Fruit fly (Drosophila melanogaster): ENCODE data around the gene CG6843.

Gene CG6843

dm6 chr3L:18889222-18889866 lies 12.1 kb upstream of the CG6843 start (continued):
- TF ChIP-seq acj6 (GFP tag; optimal IDR thresholded peaks at IDR 0.05) = peak; percentile 10
- no peak for TF ChIP-seq Ets21C (GFP tag; optimal IDR thresholded peaks at IDR 0.05)
- peak; percentile 71 for TF ChIP-seq CG6808 (GFP tag; optimal IDR thresholded peaks at IDR 0.05)
- TF ChIP-seq salr (GFP tag; optimal IDR thresholded peaks at IDR 0.05) = no peak
- TF ChIP-seq CG11294 (GFP tag; IDR thresholded peaks at IDR 0.05) = peak; percentile 16; the same call in 1 of the 2 replicates
- TF ChIP-seq CG6854 (GFP tag; optimal IDR thresholded peaks at IDR 0.05) = peak; percentile 16
- peak in 1 of 2 experiments; percentile 78 for TF ChIP-seq ss (GFP tag; optimal IDR thresholded peaks at IDR 0.05)
- TF ChIP-seq CG16779 (tag; optimal IDR thresholded peaks at IDR 0.05) = peak; percentile 30
- TF ChIP-seq CG11902 (GFP tag; optimal IDR thresholded peaks at IDR 0.05) = no peak
- 0 out of 2 replicates have a peak, but pooled peaks have one; percentile 27 for TF ChIP-seq Gug (GFP tag; IDR thresholded peaks at IDR 0.05)
- no peak for TF ChIP-seq CG1621 (tag; optimal IDR thresholded peaks at IDR 0.05)
- TF ChIP-seq Eip93F (GFP tag; optimal IDR thresholded peaks at IDR 0.05) = no peak
- peak; percentile 7 for TF ChIP-seq CG32006 (GFP tag; optimal IDR thresholded peaks at IDR 0.05)
- no peak for TF ChIP-seq CG8119 (GFP tag; IDR thresholded peaks at IDR 0.05)
- peak; percentile 41 for TF ChIP-seq vri (GFP tag; optimal IDR thresholded peaks at IDR 0.05)
- TF ChIP-seq topi (GFP tag; optimal IDR thresholded peaks at IDR 0.05) = peak; percentile 14
- TF ChIP-seq net (GFP tag; optimal IDR thresholded peaks at IDR 0.05) = peak; percentile 46
- no peak for TF ChIP-seq dac (GFP tag; optimal IDR thresholded peaks at IDR 0.05)
- peak; percentile 29; the same call in 1 of the 3 replicates for TF ChIP-seq CG6163 (GFP tag; IDR thresholded peaks at IDR 0.05)
- TF ChIP-seq CG3032 (tag; optimal IDR thresholded peaks at IDR 0.05) = peak; percentile 8

DNA sequence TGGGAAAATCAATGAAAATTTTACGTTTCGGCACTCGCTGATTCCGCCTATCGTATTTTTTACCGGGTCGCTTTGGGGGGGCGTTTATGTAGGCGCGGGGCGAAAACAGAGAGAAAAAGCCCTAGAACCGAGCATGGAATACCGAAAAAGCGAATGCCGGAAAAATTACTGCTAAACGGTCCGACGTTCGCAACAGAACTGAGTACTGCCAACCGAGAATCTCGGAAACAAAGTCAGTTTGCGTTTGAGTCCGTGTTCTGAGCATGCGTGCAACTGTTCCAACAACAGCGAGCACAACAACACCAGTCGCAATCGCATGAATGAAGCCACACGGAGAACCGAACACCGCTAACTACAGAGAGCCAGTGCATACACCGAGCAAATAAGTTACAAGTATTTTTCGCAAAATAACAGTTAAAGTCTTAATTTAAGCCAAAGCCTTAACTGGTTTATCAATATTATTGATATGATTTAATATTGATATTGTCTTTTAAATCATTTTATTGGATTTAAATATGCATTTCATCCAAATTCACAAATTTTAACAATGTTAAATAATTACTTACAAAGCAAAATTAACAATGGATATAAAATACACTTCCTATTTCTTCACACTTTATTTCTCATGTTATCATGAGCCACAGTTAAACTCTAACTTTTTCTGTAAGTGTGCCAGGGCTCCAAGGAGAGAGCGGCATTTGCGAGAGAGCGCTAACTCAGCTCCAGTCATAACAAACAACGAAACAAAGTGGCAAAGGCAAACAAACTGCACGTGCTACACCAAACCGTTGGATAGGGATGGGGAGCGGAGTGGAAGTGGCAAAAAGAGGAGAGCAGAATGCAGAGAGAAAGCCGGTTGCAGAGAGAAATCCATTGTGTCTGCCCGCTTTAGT lies 10.9 kb upstream of the CG6843 start, which contains the start of gene CG3961:
Gene CG3961, minus strand, starts transcription at position 201 of the 893 bp plus-strand sequence.
- TF ChIP-seq CG32006 (GFP tag; optimal IDR thresholded peaks at IDR 0.05) = peak; percentile 100
- peak; percentile 92; the same call in 1 of the 2 replicates for TF ChIP-seq CG11294 (GFP tag; IDR thresholded peaks at IDR 0.05)
- peak; percentile 98 for TF ChIP-seq CG10669 (GFP tag; optimal IDR thresholded peaks at IDR 0.05)
- peak; percentile 91 for TF ChIP-seq fd85E (GFP tag; optimal IDR thresholded peaks at IDR 0.05)
- TF ChIP-seq lz (GFP tag; optimal IDR thresholded peaks at IDR 0.05) = peak; percentile 98
- TF ChIP-seq ss (GFP tag; optimal IDR thresholded peaks at IDR 0.05) = peak; percentile 99
- TF ChIP-seq Gug (GFP tag; IDR thresholded peaks at IDR 0.05) = peak; percentile 94
- peak; percentile 98 for TF ChIP-seq CG11762 (GFP tag; optimal IDR thresholded peaks at IDR 0.05; ENCODE audit: insufficient read depth)
- peak; percentile 91 for TF ChIP-seq Ets21C (GFP tag; optimal IDR thresholded peaks at IDR 0.05)
- peak; percentile 93 for TF ChIP-seq CG11902 (GFP tag; optimal IDR thresholded peaks at IDR 0.05)
- TF ChIP-seq CG31627 (GFP tag; optimal IDR thresholded peaks at IDR 0.05) = peak; percentile 96
- TF ChIP-seq Sox14 (GFP tag; optimal IDR thresholded peaks at IDR 0.05) = peak; percentile 97
- TF ChIP-seq dsx (GFP tag; optimal IDR thresholded peaks at IDR 0.05; ENCODE audit: poor library complexity, severe bottlenecking) = peak; percentile 98
- peak; percentile 98 for TF ChIP-seq CG15336 (GFP tag; IDR thresholded peaks at IDR 0.05)
- TF ChIP-seq cyc (GFP tag; optimal IDR thresholded peaks at IDR 0.05) = peak; percentile 96
- peak; percentile 98 for TF ChIP-seq Eip75B (GFP tag; optimal IDR thresholded peaks at IDR 0.05)
- TF ChIP-seq CG4318 (GFP tag; optimal IDR thresholded peaks at IDR 0.05) = peak; percentile 98
- peak; percentile 98 for TF ChIP-seq Met (GFP tag; optimal IDR thresholded peaks at IDR 0.05)
- peak; percentile 96 for TF ChIP-seq CG8319 (GFP tag; optimal IDR thresholded peaks at IDR 0.05)
- peak; percentile 98 for TF ChIP-seq Lpt (GFP tag; optimal IDR thresholded peaks at IDR 0.05)
- TF ChIP-seq CG34406 (GFP tag; optimal IDR thresholded peaks at IDR 0.05) = peak; percentile 99
- peak; percentile 98 for TF ChIP-seq svp (GFP tag)
- TF ChIP-seq CG6792 (GFP tag; optimal IDR thresholded peaks at IDR 0.05) = peak; percentile 99
- TF ChIP-seq CG7368 (GFP tag; optimal IDR thresholded peaks at IDR 0.05) = peak; percentile 97
- TF ChIP-seq fd59A (GFP tag; optimal IDR thresholded peaks at IDR 0.05) = peak; percentile 99
- TF ChIP-seq CG3032 (tag; optimal IDR thresholded peaks at IDR 0.05) = peak; percentile 99
- TF ChIP-seq CG6163 (GFP tag; IDR thresholded peaks at IDR 0.05) = peak; percentile 89
- TF ChIP-seq vri (GFP tag; optimal IDR thresholded peaks at IDR 0.05) = peak; percentile 89
- peak; percentile 99 for TF ChIP-seq CG6808 (GFP tag; optimal IDR thresholded peaks at IDR 0.05)
- peak; percentile 99 for TF ChIP-seq esn (GFP tag; optimal IDR thresholded peaks at IDR 0.05)
- TF ChIP-seq CG3919 (GFP tag; optimal IDR thresholded peaks at IDR 0.05) = peak; percentile 99
- peak; percentile 98 for TF ChIP-seq pdm3 (GFP tag; optimal IDR thresholded peaks at IDR 0.05)
- peak; percentile 85 to 100 for TF ChIP-seq salr (GFP tag; optimal IDR thresholded peaks at IDR 0.05)
- peak; percentile 100 for TF ChIP-seq Eip78C (GFP tag)
- TF ChIP-seq CG8632 (GFP tag; optimal IDR thresholded peaks at IDR 0.05) = peak; percentile 99
- TF ChIP-seq OdsH (GFP tag; optimal IDR thresholded peaks at IDR 0.05) = peak; percentile 99

All from whole organism, prepupa.